Worm (Caenorhabditis elegans) whole organism, late embryonic: ENCODE measurements around the gene nhr-184.

Experiments used
- C08G9.2 ChIP-seq: sonication (generic microtip); optimal IDR thresholded peaks from 2 replicates; lab custom pipeline; 2016; ENCODE audit warnings: mild to moderate bottlenecking, missing genetic modification characterization, moderate library complexity, missing compliant biosample characterization
- F13H6.1 ChIP-seq: sonication (generic microtip); optimal IDR thresholded peaks from 2 replicates; lab custom pipeline; 2016; ENCODE audit warnings: missing genetic modification characterization, missing compliant biosample characterization
- K02D7.2 ChIP-seq: sonication (generic microtip); optimal IDR thresholded peaks from 2 replicates; lab custom pipeline; 2017; ENCODE audit warnings: mild to moderate bottlenecking, missing genetic modification characterization, missing compliant biosample characterization
- K09A11.1 ChIP-seq: sonication (generic microtip); optimal IDR thresholded peaks from 2 replicates; lab custom pipeline; 2017; ENCODE audit warnings: antibody characterized with exemption, mild to moderate bottlenecking, missing genetic modification characterization, missing compliant biosample characterization; ENCODE audit not compliant: insufficient read depth
- T23F11.4 ChIP-seq: fragments of 200-800 bp; sonication (Bioruptor generic); optimal IDR thresholded peaks from 2 replicates; lab custom pipeline; 2018; ENCODE audit warnings: mild to moderate bottlenecking, missing genetic modification characterization, missing compliant biosample characterization
- ahr-1 ChIP-seq: sonication (generic microtip); optimal IDR thresholded peaks from 2 replicates; lab custom pipeline; 2016; ENCODE audit warnings: missing genetic modification characterization, missing compliant biosample characterization
- ama-1 ChIP-seq: fragments of 150-350 bp; optimal IDR thresholded peaks from 2 replicates; lab custom pipeline; 2014
- ceh-18 ChIP-seq: sonication (generic microtip); optimal IDR thresholded peaks from 2 replicates; lab custom pipeline; 2016; ENCODE audit warnings: missing genetic modification characterization, missing compliant biosample characterization
- ceh-2 ChIP-seq: sonication (generic microtip); optimal IDR thresholded peaks from 2 replicates; lab custom pipeline; 2016; ENCODE audit warnings: missing genotype, missing genetic modification characterization, missing compliant biosample characterization
- ceh-31 ChIP-seq: sonication (generic microtip); optimal IDR thresholded peaks from 2 replicates; lab custom pipeline; 2016; ENCODE audit warnings: missing genetic modification characterization, missing compliant biosample characterization
- ceh-48 ChIP-seq: sonication (generic microtip); optimal IDR thresholded peaks from 2 replicates; lab custom pipeline; 2016; ENCODE audit warnings: missing genetic modification characterization, inconsistent platforms, missing compliant biosample characterization
- ceh-6 ChIP-seq: fragments of 200-800 bp; sonication (Bioruptor generic); optimal IDR thresholded peaks from 2 replicates; lab custom pipeline; 2018; ENCODE audit warnings: mild to moderate bottlenecking, missing genetic modification characterization, missing compliant biosample characterization
- dmd-4 ChIP-seq: sonication (generic microtip); optimal IDR thresholded peaks from 2 replicates; lab custom pipeline; 2016; ENCODE audit warnings: borderline replicate concordance, missing genetic modification characterization, missing compliant biosample characterization
- dve-1 ChIP-seq: sonication (generic microtip); optimal IDR thresholded peaks from 2 replicates; lab custom pipeline; 2017; ENCODE audit warnings: antibody characterized with exemption, mild to moderate bottlenecking, missing genetic modification characterization, missing compliant biosample characterization
- fax-1 ChIP-seq: sonication (generic microtip); optimal IDR thresholded peaks from 2 replicates; lab custom pipeline; 2016; ENCODE audit warnings: missing genotype, missing genetic modification characterization, missing compliant biosample characterization
- fkh-10 ChIP-seq: fragments of 150-350 bp; optimal IDR thresholded peaks from 2 replicates; lab custom pipeline; 2014; ENCODE audit warnings: missing biosample characterization, missing genetic modification reagents, missing genetic modification characterization
- gmeb-2 ChIP-seq: sonication (generic microtip); optimal IDR thresholded peaks from 2 replicates; lab custom pipeline; 2016; ENCODE audit warnings: missing genetic modification characterization, inconsistent platforms, missing compliant biosample characterization
- hlh-13 ChIP-seq: fragments of 200-800 bp; sonication (Bioruptor generic); optimal IDR thresholded peaks from 2 replicates; lab custom pipeline; 2018; ENCODE audit warnings: mild to moderate bottlenecking, missing genetic modification characterization, missing compliant biosample characterization
- hlh-15 ChIP-seq: sonication (generic microtip); optimal IDR thresholded peaks from 2 replicates; lab custom pipeline; 2016; ENCODE audit warnings: missing genetic modification characterization, missing compliant biosample characterization
- hlh-30 ChIP-seq: sonication (generic microtip); optimal IDR thresholded peaks from 2 replicates; lab custom pipeline; 2017; ENCODE audit warnings: antibody characterized with exemption, missing genetic modification characterization, missing compliant biosample characterization; ENCODE audit not compliant: insufficient read depth
- hlh-6 ChIP-seq: sonication (generic microtip); optimal IDR thresholded peaks from 2 replicates; lab custom pipeline; 2016; ENCODE audit warnings: missing genotype, missing genetic modification characterization, missing compliant biosample characterization
- lim-6 ChIP-seq: sonication (generic microtip); optimal IDR thresholded peaks from 2 replicates; lab custom pipeline; 2016; ENCODE audit warnings: missing genetic modification characterization, missing compliant biosample characterization
- lin-11 ChIP-seq: fragments of 200-800 bp; sonication (Bioruptor generic); optimal IDR thresholded peaks from 2 replicates; lab custom pipeline; 2018; ENCODE audit warnings: mild to moderate bottlenecking, missing genetic modification characterization, missing compliant biosample characterization
- mec-3 ChIP-seq: sonication (generic microtip); optimal IDR thresholded peaks from 2 replicates; lab custom pipeline; 2016; ENCODE audit warnings: borderline replicate concordance, missing genetic modification characterization, missing compliant biosample characterization
- nfya-1 ChIP-seq: sonication (generic microtip); optimal IDR thresholded peaks from 2 replicates; lab custom pipeline; 2017; ENCODE audit warnings: missing genetic modification characterization, mild to moderate bottlenecking, missing compliant biosample characterization, antibody characterized with exemption, moderate library complexity
- nhr-232 ChIP-seq: sonication (generic microtip); optimal IDR thresholded peaks from 2 replicates; lab custom pipeline; 2016; ENCODE audit warnings: missing genetic modification characterization, missing compliant biosample characterization
- npax-4 ChIP-seq: sonication (generic microtip); optimal IDR thresholded peaks from 2 replicates; lab custom pipeline; 2016; ENCODE audit warnings: missing genetic modification characterization, missing compliant biosample characterization
- odd-2 ChIP-seq: sonication (generic microtip); optimal IDR thresholded peaks from 2 replicates; lab custom pipeline; 2017; ENCODE audit warnings: antibody characterized with exemption, mild to moderate bottlenecking, missing genetic modification characterization, missing compliant biosample characterization
- pag-3 ChIP-seq: sonication (generic microtip); optimal IDR thresholded peaks from 2 replicates; lab custom pipeline; 2016; ENCODE audit warnings: missing compliant biosample characterization, missing genetic modification characterization, borderline replicate concordance
- pat-9 ChIP-seq: fragments of 200-800 bp; sonication (Bioruptor generic); optimal IDR thresholded peaks from 2 replicates; lab custom pipeline; 2018; ENCODE audit warnings: mild to moderate bottlenecking, missing genetic modification characterization, moderate library complexity, missing compliant biosample characterization
- pax-1 ChIP-seq: fragments of 150-350 bp; optimal IDR thresholded peaks from 2 replicates; lab custom pipeline; 2014; ENCODE audit warnings: missing biosample characterization, missing genetic modification characterization
- pha-2 ChIP-seq: sonication (generic microtip); optimal IDR thresholded peaks from 2 replicates; lab custom pipeline; 2017; ENCODE audit warnings: mild to moderate bottlenecking, missing genetic modification characterization, missing compliant biosample characterization
- pros-1 ChIP-seq: fragments of 150-350 bp; optimal IDR thresholded peaks from 2 replicates; lab custom pipeline; 2014; ENCODE audit warnings: missing biosample characterization, missing genetic modification reagents, missing genetic modification characterization
- rnt-1 ChIP-seq: sonication (generic microtip); optimal IDR thresholded peaks from 2 replicates; lab custom pipeline; 2016; ENCODE audit warnings: missing genetic modification characterization, missing compliant biosample characterization
- sdc-2 ChIP-seq: sonication (generic microtip); optimal IDR thresholded peaks from 2 replicates; lab custom pipeline; 2016; ENCODE audit warnings: missing genotype, missing genetic modification characterization, missing compliant biosample characterization
- sox-4 ChIP-seq: sonication (generic microtip); optimal IDR thresholded peaks from 2 replicates; lab custom pipeline; 2017; ENCODE audit warnings: mild to moderate bottlenecking, missing genetic modification characterization, inconsistent platforms, missing compliant biosample characterization
- tbx-2 ChIP-seq: sonication (generic microtip); optimal IDR thresholded peaks from 2 replicates; lab custom pipeline; 2016; ENCODE audit warnings: missing genetic modification characterization, missing compliant biosample characterization
- tbx-7 ChIP-seq: sonication (generic microtip); optimal IDR thresholded peaks from 2 replicates; lab custom pipeline; 2016; ENCODE audit warnings: missing genotype, missing genetic modification characterization, missing compliant biosample characterization
- ttx-3 ChIP-seq: sonication (generic microtip); optimal IDR thresholded peaks from 2 replicates; lab custom pipeline; 2016; ENCODE audit warnings: missing genetic modification reagents, missing genetic modification characterization, missing compliant biosample characterization
- unc-3 ChIP-seq, 2 experiments: fragments of 200-800 bp in 1 of 2; sonication (Bioruptor generic) in 1 of 2; sonication (generic microtip) in 1 of 2; conservative IDR thresholded peaks in 1 of 2; optimal IDR thresholded peaks in 1 of 2; 2 replicates each; pipeline versions ENCODE4 v1.3.6 to Lab custom; 2016 to 2022; ENCODE audit warnings: missing compliant biosample characterization in 2 of 2, missing genetic modification characterization in 2 of 2, missing genetic modification reagents in 1 of 2
- unc-42 ChIP-seq: sonication (generic microtip); optimal IDR thresholded peaks from 2 replicates; lab custom pipeline; 2016; ENCODE audit warnings: missing genotype, missing genetic modification characterization, missing compliant biosample characterization
- unc-86 ChIP-seq: sonication (generic microtip); optimal IDR thresholded peaks from 2 replicates; lab custom pipeline; 2016; ENCODE audit warnings: missing genetic modification characterization, missing compliant biosample characterization
- zip-5 ChIP-seq: sonication (generic microtip); optimal IDR thresholded peaks from 2 replicates; lab custom pipeline; 2016; ENCODE audit warnings: missing genetic modification characterization, missing compliant biosample characterization

The nhr-184 gene

ce11 chrV:2254553-2255124 lies 40.4 kb upstream of the nhr-184 start, which contains the start of gene str-253 (continued):
- no peak for TF ChIP-seq odd-2 (tag; lab: Kevin White, UChicago)

ce11 chrV:2251774-2252173 lies 37.5 kb upstream of the nhr-184 start:
- TF ChIP-seq ceh-2 (no peak), ceh-48 (tag; lab: Kevin White, UChicago) (no peak), T23F11.4 (GFP tag; lab: Kevin White, UChicago) (no peak), lin-11 (tag; lab: Kevin White, UChicago) (no peak), gmeb-2 (no peak), tbx-2 (tag; lab: Kevin White, UChicago) (no peak), C08G9.2 (tag; lab: Kevin White, UChicago) (no peak), sox-4 (no peak), hlh-13 (GFP tag; lab: Kevin White, UChicago) (no peak), pha-2 (tag; lab: Kevin White, UChicago) (no peak), pag-3 (no peak), hlh-30 (tag; lab: Kevin White, UChicago) (no peak), ahr-1 (tag; lab: Kevin White, UChicago) (no peak), ama-1 (lab: Kevin White, UChicago) (no peak), pros-1 (tag; lab: Kevin White, UChicago) (no peak)

- TF ChIP-seq hlh-13 (GFP tag; lab: Kevin White, UChicago) (no peak), fkh-10 (GFP tag; lab: Kevin White, UChicago) (no peak), ceh-31 (tag; lab: Kevin White, UChicago) (no peak), hlh-6 (tag; lab: Kevin White, UChicago) (no peak), ceh-18 (tag; lab: Kevin White, UChicago) (no peak), F13H6.1 (tag; lab: Kevin White, UChicago) (no peak), nfya-1 (tag; lab: Kevin White, UChicago) (no peak), ttx-3 (no peak), fax-1 (tag; lab: Kevin White, UChicago) (no peak), zip-5 (tag; lab: Kevin White, UChicago) (no peak), tbx-7 (no peak), nhr-232 (tag; lab: Kevin White, UChicago) (no peak), hlh-15 (tag; lab: Kevin White, UChicago) (no peak), lim-6 (tag; lab: Kevin White, UChicago) (no peak), C08G9.2 (tag; lab: Kevin White, UChicago) (no peak), pha-2 (tag; lab: Kevin White, UChicago) (no peak), pat-9 (no peak), ceh-48 (tag; lab: Kevin White, UChicago) (no peak)
- TF ChIP-seq, all 69 proteins: peak for 0
Observed at ce11 chrV:2250126-2250590, 35.9 kb upstream of the nhr-184 start, which contains the start of gene cyp-33C7. cyp-33C7 (plus strand) TSS chrV:2250540.

ce11 chrV:2249310-2249709 lies 35.0 kb upstream of the nhr-184 start, which contains the start of gene cyp-33C6:
cyp-33C6 (minus strand) TSS chrV:2249410.
- TF ChIP-seq mec-3 (tag; lab: Kevin White, UChicago) (no peak), K09A11.1 (tag; lab: Kevin White, UChicago) (no peak), pax-1 (no peak), rnt-1 (tag; lab: Kevin White, UChicago) (no peak), npax-4 (tag; lab: Kevin White, UChicago) (no peak), pag-3 (no peak), ttx-3 (no peak), unc-86 (tag; lab: Kevin White, UChicago) (no peak), dve-1 (tag; lab: Kevin White, UChicago) (no peak), K02D7.2 (tag; lab: Kevin White, UChicago) (no peak), tbx-7 (no peak), ceh-6 (GFP tag; lab: Kevin White, UChicago) (no peak), sox-4 (no peak), dmd-4 (tag; lab: Kevin White, UChicago) (no peak), unc-42 (tag; lab: Kevin White, UChicago) (no peak), hlh-6 (tag; lab: Kevin White, UChicago) (no peak), gmeb-2 (no peak), sdc-2 (tag; lab: Kevin White, UChicago) (no peak), unc-3 (GFP tag; conservative IDR thresholded peaks at IDR 0.05; lab: Robert Waterston, UW) (no peak), unc-3 (tag; optimal IDR thresholded peaks at IDR 0.05; lab: Kevin White, UChicago) (no peak), pat-9 (no peak)
